Fruit fly (Drosophila melanogaster) whole organism, embryonic: ENCODE results near the gene mAChR-C.
A peak's percentile ranks its signal among the peaks of the same experiment; 100 is the strongest.

Experiments used
- Antp ChIP-seq: fragments of 200-800 bp; sonication (Bioruptor generic); optimal IDR thresholded peaks from 3 replicates; lab custom pipeline; 2016; ENCODE audit warnings: missing biosample characterization, missing genetic modification characterization
- Atf3 ChIP-seq: fragments of 200-800 bp; sonication (Bioruptor generic); optimal IDR thresholded peaks from 3 replicates; lab custom pipeline; 2016; ENCODE audit warnings: missing biosample characterization, missing genetic modification characterization
- Bgb ChIP-seq: fragments of 200-800 bp; sonication (Bioruptor generic); IDR thresholded peaks from 2 replicates; pipeline ENCODE4 v1.3.6; 2022; ENCODE audit warnings: missing biosample characterization, missing genetic modification characterization; ENCODE audit not compliant: partially characterized antibody
- CG10366 ChIP-seq: fragments of 200-800 bp; sonication (Bioruptor generic); IDR thresholded peaks from 2 replicates; pipeline ENCODE4 v1.3.6; 2022; ENCODE audit warnings: missing biosample characterization, missing genetic modification characterization
- CG10565 ChIP-seq: fragments of 200-800 bp; sonication (Bioruptor generic); optimal IDR thresholded peaks from 3 replicates; lab custom pipeline; 2016; ENCODE audit warnings: missing biosample characterization, mild to moderate bottlenecking, missing genetic modification characterization
- CG10654 ChIP-seq: fragments of 200-800 bp; sonication (Bioruptor generic); optimal IDR thresholded peaks from 2 replicates; lab custom pipeline; 2016; ENCODE audit warnings: missing biosample characterization, missing genetic modification characterization
- CG1233 ChIP-seq: fragments of 200-800 bp; sonication (Bioruptor generic); optimal IDR thresholded peaks from 4 replicates; lab custom pipeline; 2018; ENCODE audit warnings: missing biosample characterization, mild to moderate bottlenecking, missing genetic modification characterization
- CG12744 ChIP-seq: fragments of 200-800 bp; sonication (Bioruptor generic); optimal IDR thresholded peaks from 2 replicates; lab custom pipeline; 2016; ENCODE audit warnings: missing biosample characterization, missing genetic modification characterization
- CG13894 ChIP-seq: fragments of 200-800 bp; sonication (Bioruptor generic); optimal IDR thresholded peaks from 3 replicates; lab custom pipeline; 2018; ENCODE audit warnings: missing biosample characterization, mild to moderate bottlenecking, missing genetic modification characterization, moderate library complexity
- CG15601 ChIP-seq: fragments of 200-800 bp; sonication (Bioruptor generic); optimal IDR thresholded peaks from 3 replicates; lab custom pipeline; 2019; ENCODE audit warnings: missing biosample characterization, mild to moderate bottlenecking, missing genetic modification characterization, moderate library complexity
- CG17612 ChIP-seq: fragments of 200-800 bp; sonication (Bioruptor generic); IDR thresholded peaks from 2 replicates; pipeline ENCODE4 v1.3.6; 2022; ENCODE audit warnings: missing biosample characterization, missing genetic modification characterization
- CG18011 ChIP-seq: fragments of 200-800 bp; sonication (Bioruptor generic); optimal IDR thresholded peaks from 2 replicates; lab custom pipeline; 2017; ENCODE audit warnings: missing biosample characterization, missing genetic modification characterization, mild to moderate bottlenecking, moderate library complexity, missing genotype
- CG18619 ChIP-seq: fragments of 200-800 bp; sonication (Bioruptor generic); optimal IDR thresholded peaks from 3 replicates; lab custom pipeline; 2017; ENCODE audit warnings: missing biosample characterization, mild to moderate bottlenecking, missing genetic modification characterization
- CG2875 ChIP-seq: fragments of 200-800 bp; sonication (Bioruptor generic); optimal IDR thresholded peaks from 2 replicates; lab custom pipeline; 2017; ENCODE audit warnings: missing biosample characterization, mild to moderate bottlenecking, missing genetic modification characterization, missing genetic modification reagents
- CG31224 ChIP-seq: fragments of 200-800 bp; sonication (Bioruptor generic); IDR thresholded peaks from 2 replicates; pipeline ENCODE4 v1.3.6; 2022; ENCODE audit warnings: missing biosample characterization, missing genetic modification characterization
- CG4707 ChIP-seq: fragments of 200-800 bp; sonication (Bioruptor generic); optimal IDR thresholded peaks from 2 replicates; lab custom pipeline; 2018; ENCODE audit warnings: missing biosample characterization, mild to moderate bottlenecking, missing genetic modification characterization, moderate library complexity
- CG7556 ChIP-seq: fragments of 200-800 bp; sonication (Bioruptor generic); optimal IDR thresholded peaks from 2 replicates; lab custom pipeline; 2017; ENCODE audit warnings: missing biosample characterization, mild to moderate bottlenecking, missing genetic modification characterization
- CG8290 ChIP-seq, 3 experiments: fragments of 200-800 bp; sonication (Bioruptor generic); optimal IDR thresholded peaks; 2 replicates each; lab custom pipeline; 2016 to 2019; ENCODE audit warnings: missing biosample characterization in 3 of 3, missing genetic modification characterization in 3 of 3, mild to moderate bottlenecking in 2 of 3, moderate library complexity in 1 of 3
- CG9215 ChIP-seq: fragments of 200-800 bp; sonication (Bioruptor generic); IDR thresholded peaks from 2 replicates; pipeline ENCODE4 v1.3.6; 2022; ENCODE audit warnings: missing biosample characterization, missing genetic modification characterization
- Dll ChIP-seq: fragments of 200-800 bp; sonication (Bioruptor generic); IDR thresholded peaks from 4 replicates; pipeline ENCODE4 v1.3.6; 2022; ENCODE audit warnings: missing biosample characterization, missing genetic modification characterization; ENCODE audit not compliant: partially characterized antibody
- GATAe ChIP-seq: fragments of 200-800 bp; sonication (Bioruptor generic); conservative IDR thresholded peaks from 2 replicates; pipeline ENCODE4 v1.3.6; 2022; ENCODE audit warnings: missing biosample characterization, missing genetic modification characterization
- Gug ChIP-seq: fragments of 200-800 bp; sonication (Bioruptor generic); IDR thresholded peaks from 4 replicates; pipeline ENCODE4 v1.3.6; 2022; ENCODE audit warnings: missing biosample characterization, missing genetic modification characterization
- HmgD ChIP-seq: fragments of 200-800 bp; sonication (Bioruptor generic); optimal IDR thresholded peaks from 3 replicates; lab custom pipeline; 2016; ENCODE audit warnings: missing biosample characterization, missing genetic modification characterization
- MTF-1 ChIP-seq: fragments of 200-800 bp; sonication (Bioruptor generic); optimal IDR thresholded peaks from 2 replicates; lab custom pipeline; 2018; ENCODE audit warnings: missing biosample characterization, mild to moderate bottlenecking, missing genetic modification characterization, borderline replicate concordance
- Side ChIP-seq: fragments of 200-800 bp; sonication (Bioruptor generic); optimal IDR thresholded peaks from 2 replicates; lab custom pipeline; 2016; ENCODE audit warnings: missing biosample characterization, missing genetic modification characterization
- TFAM ChIP-seq: fragments of 200-800 bp; sonication (Bioruptor generic); optimal IDR thresholded peaks from 2 replicates; lab custom pipeline; 2017; ENCODE audit warnings: missing biosample characterization, missing genetic modification characterization, inconsistent platforms
- Xrp1 ChIP-seq: fragments of 200-800 bp; sonication (Bioruptor generic); IDR thresholded peaks from 2 replicates; pipeline ENCODE4 v1.3.6; 2022; ENCODE audit warnings: missing biosample characterization, missing genetic modification characterization
- abd-A ChIP-seq: fragments of 200-800 bp; sonication (Bioruptor generic); optimal IDR thresholded peaks from 3 replicates; lab custom pipeline; 2019; ENCODE audit warnings: missing biosample characterization, mild to moderate bottlenecking, missing genetic modification characterization, moderate library complexity
- ash1 ChIP-seq: fragments of 200-800 bp; sonication (Bioruptor generic); optimal IDR thresholded peaks from 2 replicates; lab custom pipeline; 2018; ENCODE audit warnings: missing biosample characterization, mild to moderate bottlenecking, missing genetic modification characterization
- chif ChIP-seq, 2 experiments: fragments of 200-800 bp; sonication (Bioruptor generic); optimal IDR thresholded peaks; 3 replicates each; lab custom pipeline; 2016; ENCODE audit warnings: missing biosample characterization in 2 of 2, missing genetic modification characterization in 2 of 2
- chm ChIP-seq: fragments of 200-800 bp; sonication (Bioruptor generic); IDR thresholded peaks from 2 replicates; pipeline ENCODE4 v1.3.6; 2022; ENCODE audit warnings: missing biosample characterization, missing genetic modification characterization
- gem ChIP-seq: fragments of 200-800 bp; sonication (Bioruptor generic); optimal IDR thresholded peaks from 2 replicates; lab custom pipeline; 2019; ENCODE audit warnings: missing biosample characterization, mild to moderate bottlenecking, missing genetic modification characterization, moderate library complexity
- gsb-n ChIP-seq: fragments of 200-800 bp; sonication (Bioruptor generic); optimal IDR thresholded peaks from 3 replicates; lab custom pipeline; 2018; ENCODE audit warnings: missing biosample characterization, mild to moderate bottlenecking, missing genetic modification characterization
- her ChIP-seq: fragments of 200-800 bp; sonication (Bioruptor generic); optimal IDR thresholded peaks from 2 replicates; lab custom pipeline; 2016; ENCODE audit warnings: missing biosample characterization, missing genetic modification characterization
- ind ChIP-seq: fragments of 200-800 bp; sonication (Bioruptor generic); optimal IDR thresholded peaks from 3 replicates; lab custom pipeline; 2016; ENCODE audit warnings: missing biosample characterization, missing genetic modification characterization
- kah ChIP-seq: fragments of 200-800 bp; sonication (Bioruptor generic); optimal IDR thresholded peaks from 2 replicates; lab custom pipeline; 2018; ENCODE audit warnings: missing biosample characterization, mild to moderate bottlenecking, missing genetic modification characterization
- nerfin-2 ChIP-seq: fragments of 200-800 bp; sonication (Bioruptor generic); IDR thresholded peaks from 2 replicates; pipeline ENCODE4 v1.3.6; 2022; ENCODE audit warnings: missing biosample characterization, missing genetic modification characterization; ENCODE audit not compliant: partially characterized antibody
- org-1 ChIP-seq: fragments of 200-800 bp; sonication (Bioruptor generic); optimal IDR thresholded peaks from 2 replicates; lab custom pipeline; 2017; ENCODE audit warnings: missing biosample characterization, missing genetic modification characterization
- pan ChIP-seq, 4 experiments: fragments of >200 bp in 3 of 4; fragments of 200-800 bp in 1 of 4; sonication (Bioruptor generic) in 1 of 4; optimal IDR thresholded peaks in 3 of 4; IDR thresholded peaks in 1 of 4; 2 replicates each; pipeline versions ENCODE4 v1.3.6 to Lab custom; 2017 to 2022; ENCODE audit warnings: missing biosample characterization in 2 of 4, missing genetic modification characterization in 2 of 4, mixed read lengths in 1 of 4
- phol ChIP-seq: fragments of 200-800 bp; sonication (Bioruptor generic); optimal IDR thresholded peaks from 3 replicates; lab custom pipeline; 2018; ENCODE audit warnings: missing biosample characterization, mild to moderate bottlenecking, missing genetic modification characterization, moderate library complexity
- pzg ChIP-seq: fragments of 200-800 bp; sonication (Bioruptor generic); optimal IDR thresholded peaks from 3 replicates; lab custom pipeline; 2018; ENCODE audit warnings: missing biosample characterization, mild to moderate bottlenecking, missing genetic modification characterization, moderate library complexity
- repo ChIP-seq: fragments of 200-800 bp; sonication (Bioruptor generic); optimal IDR thresholded peaks from 2 replicates; lab custom pipeline; 2016; ENCODE audit warnings: missing biosample characterization, missing genetic modification characterization
- schlank ChIP-seq: fragments of 200-800 bp; sonication (Bioruptor generic); optimal IDR thresholded peaks from 2 replicates; lab custom pipeline; 2018; ENCODE audit warnings: missing biosample characterization, mild to moderate bottlenecking, missing genetic modification characterization
- scrt ChIP-seq: fragments of 200-800 bp; sonication (Bioruptor generic); optimal IDR thresholded peaks from 2 replicates; lab custom pipeline; 2018; ENCODE audit warnings: missing biosample characterization, mild to moderate bottlenecking, missing genetic modification characterization, moderate library complexity
- sug ChIP-seq: fragments of 200-800 bp; optimal IDR thresholded peaks from 2 replicates; lab custom pipeline; 2019; ENCODE audit warnings: missing biosample characterization, mild to moderate bottlenecking, missing genetic modification characterization, moderate library complexity
- trh ChIP-seq: fragments of 200-800 bp; sonication (Bioruptor generic); optimal IDR thresholded peaks from 2 replicates; lab custom pipeline; 2016; ENCODE audit warnings: missing biosample characterization, missing genetic modification characterization
- zfh1 ChIP-seq: fragments of 200-800 bp; sonication (Bioruptor generic); IDR thresholded peaks from 3 replicates; pipeline ENCODE4 v1.3.6; 2022; ENCODE audit warnings: missing biosample characterization, missing genetic modification characterization

Gene mAChR-C

DNA sequence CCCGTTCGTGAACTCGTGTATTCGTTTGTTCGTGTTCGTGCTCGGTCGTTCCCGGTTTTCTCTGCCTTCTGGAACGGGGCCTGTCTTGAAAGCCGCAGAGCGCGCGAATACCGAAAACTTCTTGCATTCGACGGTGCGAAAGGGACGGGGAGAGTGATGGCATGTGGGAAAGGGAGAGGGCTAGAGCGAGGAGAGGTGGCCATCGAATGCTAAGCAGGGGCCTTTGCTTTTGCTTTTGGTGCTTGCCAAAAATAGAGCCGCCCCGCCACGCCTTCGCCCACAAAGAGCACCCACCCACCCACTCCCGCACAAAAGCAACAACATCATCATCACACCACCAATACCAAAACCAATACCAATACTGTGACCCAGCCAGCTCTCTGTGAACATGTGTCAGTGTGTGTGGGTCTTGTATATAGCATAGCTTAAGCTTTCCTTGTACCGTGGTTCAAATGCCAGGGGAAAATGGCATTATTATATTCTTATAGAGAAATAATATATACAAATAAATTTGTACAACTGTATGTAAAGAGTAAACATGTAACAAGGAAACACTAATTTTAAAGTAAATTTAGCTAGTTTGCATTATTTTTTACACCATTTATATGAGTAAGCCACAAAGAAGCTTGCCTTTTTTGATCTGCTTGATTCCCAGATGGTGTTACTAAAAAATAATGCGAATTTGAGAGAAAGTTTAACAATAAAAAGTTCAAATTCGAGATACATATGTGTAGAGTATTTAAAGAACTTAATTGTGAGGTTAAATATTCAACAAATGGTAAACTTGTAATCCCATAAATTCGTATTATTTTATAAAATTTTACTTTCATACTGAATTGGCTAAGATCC, 34.9 kb upstream of the mAChR-C start, which contains the start of gene CG14434 (continued):
- TF ChIP-seq phol (tag; lab: Kevin White, UChicago) (peak; percentile 88), Bgb (GFP tag; lab: Robert Waterston, UW) (peak; percentile 24; the same call in 1 of the 2 replicates), CG31224 (GFP tag; lab: Robert Waterston, UW) (peak; percentile 37; the same call in 1 of the 2 replicates), abd-A (tag; lab: Kevin White, UChicago) (peak; percentile 64), scrt (GFP tag; lab: Kevin White, UChicago) (peak; percentile 17), CG18011 (peak; percentile 37), zfh1 (peak; percentile 27; the same call in 1 of the 3 replicates), gsb-n (tag; lab: Kevin White, UChicago) (peak; percentile 75), nerfin-2 (GFP tag; lab: Robert Waterston, UW) (no peak), CG10366 (GFP tag; lab: Robert Waterston, UW) (peak; percentile 24), CG10565 (GFP tag; lab: Kevin White, UChicago) (no peak), sug (peak; percentile 59), TFAM (GFP tag; lab: Kevin White, UChicago) (no peak), CG10654 (GFP tag; lab: Kevin White, UChicago) (peak; percentile 55), kah (peak; percentile 34), CG4707 (no peak), CG12744 (GFP tag; lab: Kevin White, UChicago) (peak; percentile 51), gem (tag; lab: Kevin White, UChicago) (peak; percentile 90), CG9215 (GFP tag; lab: Robert Waterston, UW) (peak; percentile 56), ind (GFP tag; lab: Kevin White, UChicago) (peak; percentile 73), CG1233 (GFP tag; lab: Kevin White, UChicago) (peak; percentile 100), schlank (tag; lab: Kevin White, UChicago) (no peak), chif (GFP tag; optimal IDR thresholded peaks at IDR 0.05; lab: Kevin White, UChicago) (peak; percentile 19 to 75), CG18619 (GFP tag; lab: Kevin White, UChicago) (peak; percentile 90), Side (GFP tag; lab: Kevin White, UChicago) (peak; percentile 52), Atf3 (GFP tag; lab: Kevin White, UChicago) (peak; percentile 33), CG17612 (GFP tag; lab: Robert Waterston, UW) (no peak), pzg (GFP tag; lab: Kevin White, UChicago) (no peak), CG8290 (GFP tag; optimal IDR thresholded peaks at IDR 0.05; lab: Kevin White, UChicago) (peak; percentile 39), CG8290 (tag; optimal IDR thresholded peaks at IDR 0.05; lab: Kevin White, UChicago) (peak in 1 of 2 experiments; percentile 15), GATAe (GFP tag; lab: Robert Waterston, UW) (no peak), CG7556 (GFP tag; lab: Kevin White, UChicago) (peak; percentile 96), trh (GFP tag; lab: Kevin White, UChicago) (peak; percentile 50), pan (optimal IDR thresholded peaks at IDR 0.05; lab: Kevin White, UChicago) (no peak), pan (GFP tag; optimal IDR thresholded peaks at IDR 0.05 in 1 of 2, IDR thresholded peaks at IDR 0.05 in 1 of 2) (peak in 1 of 2 experiments; percentile 40), Gug (GFP tag; lab: Robert Waterston, UW) (peak; percentile 49; the same call in 3 of the 4 replicates), Antp (GFP tag; lab: Kevin White, UChicago) (peak; percentile 26), org-1 (GFP tag; lab: Kevin White, UChicago) (peak; percentile 81), repo (no peak), CG2875 (GFP tag; lab: Kevin White, UChicago) (peak; percentile 77), CG15601 (tag; lab: Kevin White, UChicago) (peak; percentile 76), her (GFP tag; lab: Kevin White, UChicago) (no peak), HmgD (GFP tag; lab: Kevin White, UChicago) (no peak), Xrp1 (GFP tag; lab: Robert Waterston, UW) (no peak; the same call in 1 of the 2 replicates), ash1 (no peak), CG13894 (tag; lab: Kevin White, UChicago) (peak; percentile 76), MTF-1 (GFP tag; lab: Kevin White, UChicago) (no peak), chm (GFP tag; lab: Robert Waterston, UW) (no peak; the same call in 1 of the 2 replicates), Dll (GFP tag; lab: Robert Waterston, UW) (no peak)
